Fruit fly (Drosophila melanogaster) whole organism, adult: ENCODE measurements around the gene CG12362.

Source experiments
- CG11617 ChIP-seq: fragments of 200-800 bp; sonication (Bioruptor generic); optimal IDR thresholded peaks from 2 replicates; lab custom pipeline; 2017; ENCODE audit warnings: mild to moderate bottlenecking, missing biosample characterization, missing genetic modification reagents, missing genetic modification characterization
- CG33017 ChIP-seq: fragments of 200-800 bp; sonication (Bioruptor generic); optimal IDR thresholded peaks from 2 replicates; lab custom pipeline; 2018; ENCODE audit warnings: missing biosample characterization, mild to moderate bottlenecking, missing genetic modification characterization, moderate library complexity
- CG7045 ChIP-seq: fragments of 200-800 bp; sonication (Bioruptor generic); optimal IDR thresholded peaks from 2 replicates; lab custom pipeline; 2017; ENCODE audit warnings: missing biosample characterization, mild to moderate bottlenecking, missing genetic modification characterization
- kay ChIP-seq: fragments of 200-800 bp; sonication (Bioruptor generic); peaks from one replicate; lab custom pipeline; 2016; ENCODE audit warnings: missing biosample characterization, missing genetic modification characterization, borderline replicate concordance
- pad ChIP-seq: fragments of 200-800 bp; sonication (Bioruptor generic); optimal IDR thresholded peaks from 3 replicates; lab custom pipeline; 2017; ENCODE audit warnings: missing biosample characterization, missing genetic modification characterization, mild to moderate bottlenecking, moderate library complexity, missing genetic modification reagents

DNA sequence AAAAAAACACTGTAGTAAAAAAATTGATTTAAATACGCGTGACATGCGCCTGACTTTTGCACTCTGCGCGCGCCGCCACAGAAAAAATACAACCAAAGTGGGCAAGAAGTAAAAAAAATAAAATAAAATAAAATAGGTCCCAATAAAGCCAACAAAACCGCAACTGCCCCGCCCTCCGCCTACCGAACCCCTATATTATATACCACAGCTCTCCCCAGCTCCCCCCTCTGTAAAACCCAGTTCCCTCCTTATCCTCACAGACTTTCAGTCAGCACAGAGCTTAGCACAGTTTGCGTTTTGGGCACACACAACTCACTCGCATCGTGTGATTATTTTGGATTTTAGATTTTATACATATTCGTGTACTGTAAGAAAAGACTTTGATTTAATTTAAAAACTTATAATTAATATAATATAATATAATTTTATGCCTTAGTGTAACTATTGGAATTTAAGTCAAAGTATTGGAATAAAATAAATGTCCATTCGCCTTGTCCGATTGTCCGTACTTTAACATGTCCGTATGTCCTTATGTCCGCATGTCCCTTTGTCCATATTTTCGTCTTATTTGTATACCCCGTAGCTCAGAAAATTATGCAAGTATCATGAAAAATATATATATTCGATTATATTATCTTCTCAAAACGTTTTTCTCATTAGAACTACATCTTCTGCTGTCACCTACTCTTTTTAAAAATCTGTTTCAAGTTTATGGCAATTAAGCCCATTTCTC is 27.7 kb upstream of the CG12362 start:
- TF ChIP-seq CG11617 (no peak), CG33017 (no peak), CG7045 (no peak), pad (no peak), kay (no peak)
